Fruit fly (Drosophila melanogaster) whole organism, wandering third instar larva: ENCODE measurements around the gene Orc2.

Experiments used
- Abd-B ChIP-seq: fragments of >200 bp; optimal IDR thresholded peaks from 2 replicates; lab custom pipeline; 2017; ENCODE audit warnings: missing biosample characterization, missing genetic modification characterization
- CG32264 ChIP-seq: fragments of 200-800 bp; sonication (Bioruptor generic); optimal IDR thresholded peaks from 2 replicates; lab custom pipeline; 2016; ENCODE audit warnings: missing biosample characterization, missing genetic modification characterization
- CG9705 ChIP-seq: fragments of 200-800 bp; sonication (Bioruptor generic); optimal IDR thresholded peaks from 2 replicates; lab custom pipeline; 2018; ENCODE audit warnings: missing biosample characterization, mild to moderate bottlenecking, missing genetic modification characterization
- CrebA ChIP-seq: fragments of 200-800 bp; sonication (Bioruptor generic); optimal IDR thresholded peaks from 2 replicates; lab custom pipeline; 2016; ENCODE audit warnings: missing biosample characterization, mild to moderate bottlenecking, missing genetic modification characterization, borderline replicate concordance
- Dfd ChIP-seq: fragments of >200 bp; optimal IDR thresholded peaks from 2 replicates; lab custom pipeline; 2017; ENCODE audit warnings: missing biosample characterization, missing genetic modification characterization
- Dif ChIP-seq: fragments of 200-275, 200-300 bp; sonication (Bioruptor generic); optimal IDR thresholded peaks from 2 replicates; lab custom pipeline; 2018; ENCODE audit warnings: missing biosample characterization, missing genetic modification characterization; ENCODE audit not compliant: partially characterized antibody
- GATAd ChIP-seq: sonication (Bioruptor generic); optimal IDR thresholded peaks from 2 replicates; lab custom pipeline; 2016; ENCODE audit warnings: missing biosample characterization, missing genetic modification characterization
- HLH106 ChIP-seq: fragments of 200-800 bp; optimal IDR thresholded peaks from 3 replicates; lab custom pipeline; 2019; ENCODE audit warnings: missing biosample characterization, mild to moderate bottlenecking, missing genetic modification characterization, moderate library complexity
- Hnf4 ChIP-seq: fragments of 200-800 bp; sonication (Bioruptor generic); optimal IDR thresholded peaks from 2 replicates; lab custom pipeline; 2016; ENCODE audit warnings: missing biosample characterization, mild to moderate bottlenecking, missing genetic modification characterization
- Hr78 ChIP-seq: fragments of >200 bp; optimal IDR thresholded peaks from 2 replicates; lab custom pipeline; 2017; ENCODE audit warnings: missing biosample characterization, missing genetic modification characterization
- Hr83 ChIP-seq: fragments of 200-300 bp; sonication (Bioruptor generic); optimal IDR thresholded peaks from 2 replicates; lab custom pipeline; 2016; ENCODE audit warnings: missing biosample characterization, mild to moderate bottlenecking, missing genetic modification characterization, moderate library complexity; ENCODE audit not compliant: poor library complexity, severe bottlenecking
- Jra ChIP-seq: sonication (Bioruptor generic); optimal IDR thresholded peaks from 2 replicates; lab custom pipeline; 2016; ENCODE audit warnings: missing biosample characterization, missing genetic modification characterization
- Mio ChIP-seq: sonication (Bioruptor generic); optimal IDR thresholded peaks from 2 replicates; lab custom pipeline; 2016; ENCODE audit warnings: missing biosample characterization, missing genetic modification characterization
- Myc ChIP-seq: fragments of >200 bp; optimal IDR thresholded peaks from 2 replicates; lab custom pipeline; 2017
- N ChIP-seq: fragments of >200 bp; optimal IDR thresholded peaks from 2 replicates; lab custom pipeline; 2018; ENCODE audit warnings: missing biosample characterization, missing external identifiers, missing genetic modification characterization
- OdsH ChIP-seq: fragments of 200-800 bp; sonication (Bioruptor generic); optimal IDR thresholded peaks from 2 replicates; lab custom pipeline; 2016; ENCODE audit warnings: missing biosample characterization, mild to moderate bottlenecking, missing genetic modification characterization
- Rel ChIP-seq, 2 experiments: fragments of 200-800 bp; sonication (Bioruptor generic) in 1 of 2; optimal IDR thresholded peaks; 2 replicates in 1 of 2; 3 replicates in 1 of 2; lab custom pipeline; 2016 to 2019; ENCODE audit warnings: mild to moderate bottlenecking in 2 of 2, missing biosample characterization in 2 of 2, missing genetic modification characterization in 2 of 2, moderate library complexity in 1 of 2
- Sp1 ChIP-seq: fragments of 200-800 bp; sonication (Bioruptor generic); optimal IDR thresholded peaks from 3 replicates; lab custom pipeline; 2019; ENCODE audit warnings: missing biosample characterization, mild to moderate bottlenecking, missing genetic modification characterization, moderate library complexity
- Vsx2 ChIP-seq: fragments of 200-300, 225-300 bp; sonication (Bioruptor generic); optimal IDR thresholded peaks from 2 replicates; lab custom pipeline; 2018; ENCODE audit warnings: missing biosample characterization, missing genetic modification characterization; ENCODE audit not compliant: partially characterized antibody
- br ChIP-seq: fragments of 200-800 bp; sonication (Bioruptor generic); optimal IDR thresholded peaks from 2 replicates; lab custom pipeline; 2016; ENCODE audit warnings: missing biosample characterization, missing genetic modification characterization
- brk ChIP-seq: fragments of 200-800 bp; sonication (Bioruptor generic); optimal IDR thresholded peaks from 2 replicates; lab custom pipeline; 2016; ENCODE audit warnings: missing biosample characterization, mild to moderate bottlenecking, missing genetic modification characterization
- dl ChIP-seq, 2 experiments: fragments of 175-275, 200-275 bp in 1 of 2; fragments of 200-275 bp in 1 of 2; sonication (Bioruptor generic); optimal IDR thresholded peaks; lab custom pipeline; 2018; ENCODE audit warnings: mild to moderate bottlenecking in 2 of 2, missing biosample characterization in 2 of 2, missing genetic modification characterization in 2 of 2, moderate library complexity in 2 of 2; ENCODE audit not compliant: partially characterized antibody in 2 of 2, insufficient read depth in 1 of 2
- dmrt93B ChIP-seq: fragments of 200-800 bp; sonication (Bioruptor generic); optimal IDR thresholded peaks from 2 replicates; lab custom pipeline; 2018; ENCODE audit warnings: missing biosample characterization, mild to moderate bottlenecking, missing genetic modification characterization
- dsf ChIP-seq: sonication (Bioruptor generic); optimal IDR thresholded peaks from 2 replicates; lab custom pipeline; 2016; ENCODE audit warnings: missing biosample characterization, missing genetic modification characterization, borderline replicate concordance
- ey ChIP-seq: fragments of 200-800 bp; sonication (Bioruptor generic); optimal IDR thresholded peaks from 2 replicates; lab custom pipeline; 2016; ENCODE audit warnings: missing biosample characterization, missing genetic modification characterization
- foxo ChIP-seq, 2 experiments: fragments of 200-800 bp; sonication (Bioruptor generic); optimal IDR thresholded peaks; 2 replicates in 1 of 2; 3 replicates in 1 of 2; lab custom pipeline; 2016 to 2017; ENCODE audit warnings: missing biosample characterization in 2 of 2, missing genetic modification characterization in 2 of 2
- fru ChIP-seq: fragments of 200-800 bp; sonication (Bioruptor generic); optimal IDR thresholded peaks from 3 replicates; lab custom pipeline; 2016; ENCODE audit warnings: missing biosample characterization, mild to moderate bottlenecking, missing genetic modification characterization
- h ChIP-seq: fragments of 200-800 bp; sonication (Bioruptor generic); optimal IDR thresholded peaks from 3 replicates; lab custom pipeline; 2016; ENCODE audit warnings: missing biosample characterization, mild to moderate bottlenecking, missing genetic modification characterization
- jim ChIP-seq: fragments of 175-275, 200-325 bp; sonication (Bioruptor generic); optimal IDR thresholded peaks from 2 replicates; lab custom pipeline; 2016; ENCODE audit warnings: missing biosample characterization, mild to moderate bottlenecking, missing genetic modification characterization
- lola ChIP-seq: fragments of >200 bp; optimal IDR thresholded peaks from 2 replicates; lab custom pipeline; 2017; ENCODE audit warnings: missing biosample characterization, missing genetic modification characterization
- pan ChIP-seq: fragments of >200 bp; optimal IDR thresholded peaks from 2 replicates; lab custom pipeline; 2017
- psq ChIP-seq: fragments of 200-800 bp; sonication (Bioruptor generic); optimal IDR thresholded peaks from 3 replicates; lab custom pipeline; 2017; ENCODE audit warnings: missing biosample characterization, mild to moderate bottlenecking, missing genetic modification characterization, moderate library complexity
- rgr ChIP-seq: fragments of 200-800 bp; sonication (Bioruptor generic); optimal IDR thresholded peaks from 3 replicates; lab custom pipeline; 2016; ENCODE audit warnings: missing biosample characterization, mild to moderate bottlenecking, missing genetic modification characterization
- sage ChIP-seq: fragments of 200-800 bp; sonication (Bioruptor generic); optimal IDR thresholded peaks from 2 replicates; lab custom pipeline; 2016; ENCODE audit warnings: missing biosample characterization, mild to moderate bottlenecking, missing genetic modification characterization
- sv ChIP-seq: fragments of 200-800 bp; sonication (Bioruptor generic); optimal IDR thresholded peaks from 3 replicates; lab custom pipeline; 2016; ENCODE audit warnings: missing biosample characterization, missing genetic modification characterization
- tai ChIP-seq: sonication (Bioruptor generic); optimal IDR thresholded peaks from 2 replicates; lab custom pipeline; 2016; ENCODE audit warnings: missing biosample characterization, missing genetic modification characterization
- usp ChIP-seq: fragments of >200 bp; optimal IDR thresholded peaks from 2 replicates; lab custom pipeline; 2017; ENCODE audit warnings: missing biosample characterization, missing genetic modification characterization
- woc ChIP-seq: sonication (Bioruptor generic); optimal IDR thresholded peaks from 2 replicates; lab custom pipeline; 2016; ENCODE audit warnings: missing biosample characterization, mild to moderate bottlenecking, missing genetic modification characterization

Gene Orc2

dm6 chr3R:13964513-13964975, at the start of gene Orc2:
Gene Orc2, plus strand, starts transcription at chr3R:13964885.
- TF ChIP-seq dl (GFP tag; optimal IDR thresholded peaks at IDR 0.05; lab: Kevin White, UChicago; ENCODE audit: insufficient read depth in 1 of 2, partially characterized antibody in 2 of 2) (no peak), Myc (lab: Kevin White, UChicago) (peak; percentile 85), h (no peak), N (GFP tag; lab: Kevin White, UChicago) (no peak), Dif (peak; percentile 75), rgr (no peak), dsf (GFP tag; lab: Kevin White, UChicago) (no peak), dmrt93B (GFP tag; lab: Kevin White, UChicago) (no peak), psq (GFP tag; lab: Kevin White, UChicago) (peak; percentile 19), CrebA (no peak), sv (GFP tag; lab: Kevin White, UChicago) (no peak), Rel (GFP tag; optimal IDR thresholded peaks at IDR 0.05; lab: Kevin White, UChicago) (no peak), Rel (tag; optimal IDR thresholded peaks at IDR 0.05; lab: Kevin White, UChicago) (peak; percentile 20), br (GFP tag; lab: Kevin White, UChicago) (no peak)

- peak; percentile 58 for TF ChIP-seq Hnf4 (GFP tag; lab: Kevin White, UChicago)
- no peak for TF ChIP-seq Myc (lab: Kevin White, UChicago)
- peak; percentile 54 for TF ChIP-seq ey (GFP tag; lab: Kevin White, UChicago)
- peak in 1 of 2 experiments; percentile 67 for TF ChIP-seq foxo (GFP tag; optimal IDR thresholded peaks at IDR 0.05; lab: Kevin White, UChicago)
- TF ChIP-seq dsf (GFP tag; lab: Kevin White, UChicago), result no peak
- TF ChIP-seq dl (GFP tag; optimal IDR thresholded peaks at IDR 0.05; lab: Kevin White, UChicago; ENCODE audit: insufficient read depth in 1 of 2, partially characterized antibody in 2 of 2), result no peak
- peak; percentile 38 for TF ChIP-seq tai (GFP tag; lab: Kevin White, UChicago)
- no peak for TF ChIP-seq woc
- TF ChIP-seq brk (GFP tag; lab: Kevin White, UChicago), result no peak
- TF ChIP-seq N (GFP tag; lab: Kevin White, UChicago), result no peak
- TF ChIP-seq GATAd (GFP tag; lab: Kevin White, UChicago), result no peak
- no peak for TF ChIP-seq Hr78
- peak; percentile 53 for TF ChIP-seq rgr
- TF ChIP-seq psq (GFP tag; lab: Kevin White, UChicago), result peak; percentile 41
- TF ChIP-seq Jra (GFP tag; lab: Kevin White, UChicago), result no peak
- no peak for TF ChIP-seq Rel (GFP tag; optimal IDR thresholded peaks at IDR 0.05; lab: Kevin White, UChicago)
- no peak for TF ChIP-seq Rel (tag; optimal IDR thresholded peaks at IDR 0.05; lab: Kevin White, UChicago)
- peak; percentile 27 for TF ChIP-seq dmrt93B (GFP tag; lab: Kevin White, UChicago)
- no peak for TF ChIP-seq pan (lab: Kevin White, UChicago)
- TF ChIP-seq sage, result no peak
- TF ChIP-seq Abd-B, result no peak
- peak; percentile 52 for TF ChIP-seq sv (GFP tag; lab: Kevin White, UChicago)
- TF ChIP-seq h, result peak; percentile 73
- TF ChIP-seq Dif, result no peak
- TF ChIP-seq usp (GFP tag; lab: Kevin White, UChicago), result no peak
- no peak for TF ChIP-seq Vsx2 (GFP tag; lab: Kevin White, UChicago)
- TF ChIP-seq br (GFP tag; lab: Kevin White, UChicago), result peak; percentile 69
- TF ChIP-seq OdsH, result peak; percentile 68
- TF ChIP-seq CrebA, result no peak
- TF ChIP-seq Mio (GFP tag; lab: Kevin White, UChicago), result no peak
- peak; percentile 57 for TF ChIP-seq Sp1 (GFP tag; lab: Kevin White, UChicago)
- TF ChIP-seq fru (GFP tag; lab: Kevin White, UChicago), result peak; percentile 48
- TF ChIP-seq lola (GFP tag; lab: Kevin White, UChicago), result no peak
- no peak for TF ChIP-seq CG32264 (GFP tag; lab: Kevin White, UChicago)
- TF ChIP-seq Hr83, result no peak
- no peak for TF ChIP-seq jim
- no peak for TF ChIP-seq CG9705 (GFP tag; lab: Kevin White, UChicago)
- TF ChIP-seq HLH106 (tag; lab: Kevin White, UChicago), result peak; percentile 67
- no peak for TF ChIP-seq Dfd (GFP tag; lab: Kevin White, UChicago)
Measured at dm6 chr3R:13915646-13916045, 49.0 kb upstream of the Orc2 start.
